Worm (Caenorhabditis elegans) whole organism, L2 larva: ENCODE results near the gene dnc-3.

Source experiments
- R02D3.7 ChIP-seq: fragments of 150-350 bp; optimal IDR thresholded peaks from 2 replicates; lab custom pipeline; 2014; ENCODE audit warnings: missing biosample characterization, missing genetic modification characterization
- aly-2 ChIP-seq: fragments of 150-350 bp; optimal IDR thresholded peaks from 2 replicates; lab custom pipeline; 2014; ENCODE audit warnings: missing biosample characterization, missing genetic modification characterization
- ceh-16 ChIP-seq: fragments of 150-350 bp; optimal IDR thresholded peaks from 2 replicates; lab custom pipeline; 2014; ENCODE audit warnings: missing biosample characterization, missing genetic modification characterization
- crh-2 ChIP-seq: sonication (generic microtip); optimal IDR thresholded peaks from 2 replicates; lab custom pipeline; 2017; ENCODE audit warnings: missing biosample characterization, missing genetic modification characterization
- elt-1 ChIP-seq: fragments of 150-350 bp; optimal IDR thresholded peaks from 2 replicates; lab custom pipeline; 2014; ENCODE audit warnings: missing biosample characterization, missing genetic modification characterization
- elt-3 ChIP-seq: sonication (generic microtip); optimal IDR thresholded peaks from 2 replicates; lab custom pipeline; 2017; ENCODE audit warnings: missing biosample characterization, missing genetic modification characterization
- fos-1 ChIP-seq: fragments of 150-350 bp; optimal IDR thresholded peaks from 2 replicates; lab custom pipeline; 2014; ENCODE audit warnings: missing biosample characterization, missing genetic modification characterization
- lin-39 ChIP-seq: fragments of 150-350 bp; optimal IDR thresholded peaks from 2 replicates; lab custom pipeline; 2014; ENCODE audit warnings: missing biosample characterization, missing genetic modification reagents, missing genetic modification characterization
- lsy-2 ChIP-seq, 2 experiments: fragments of 150-350 bp in 1 of 2; sonication (generic microtip) in 1 of 2; optimal IDR thresholded peaks; 2 replicates each; lab custom pipeline; 2014 to 2017; ENCODE audit warnings: missing biosample characterization in 2 of 2, missing genetic modification characterization in 2 of 2
- mab-5 ChIP-seq: fragments of 150-350 bp; optimal IDR thresholded peaks from 2 replicates; lab custom pipeline; 2014; ENCODE audit warnings: missing biosample characterization, missing genetic modification characterization
- nhr-11 ChIP-seq: fragments of 150-350 bp; optimal IDR thresholded peaks from 2 replicates; lab custom pipeline; 2014; ENCODE audit warnings: missing biosample characterization, missing genetic modification characterization
- nhr-12 ChIP-seq: fragments of 150-350 bp; optimal IDR thresholded peaks from 2 replicates; lab custom pipeline; 2014; ENCODE audit warnings: missing biosample characterization, missing genetic modification characterization
- nhr-129 ChIP-seq: fragments of 150-350 bp; optimal IDR thresholded peaks from 2 replicates; lab custom pipeline; 2014; ENCODE audit warnings: missing biosample characterization, missing genetic modification characterization
- nhr-23 ChIP-seq: fragments of 150-350 bp; optimal IDR thresholded peaks from 2 replicates; lab custom pipeline; 2014; ENCODE audit warnings: missing biosample characterization, missing genetic modification reagents, missing genetic modification characterization
- nhr-237 ChIP-seq: fragments of 150-350 bp; optimal IDR thresholded peaks from 2 replicates; lab custom pipeline; 2014; ENCODE audit warnings: missing biosample characterization, missing genetic modification characterization
- nhr-25 ChIP-seq: fragments of 150-350 bp; sonication (generic microtip); optimal IDR thresholded peaks from 3 replicates; lab custom pipeline; 2014; ENCODE audit warnings: missing biosample characterization, missing genetic modification characterization
- nhr-6 ChIP-seq: fragments of 150-350 bp; optimal IDR thresholded peaks from 2 replicates; lab custom pipeline; 2014; ENCODE audit warnings: missing biosample characterization, missing genetic modification characterization
- nhr-77 ChIP-seq: fragments of 150-350 bp; optimal IDR thresholded peaks from 2 replicates; lab custom pipeline; 2014; ENCODE audit warnings: missing biosample characterization, missing genetic modification characterization
- sem-4 ChIP-seq: fragments of 150-350 bp; optimal IDR thresholded peaks from 2 replicates; lab custom pipeline; 2014; ENCODE audit warnings: missing biosample characterization, missing genetic modification reagents, missing genetic modification characterization
- sma-3 ChIP-seq: sonication (generic microtip); optimal IDR thresholded peaks from 2 replicates; lab custom pipeline; 2016; ENCODE audit warnings: missing genetic modification reagents, missing genetic modification characterization, missing compliant biosample characterization
- unc-39 ChIP-seq: fragments of 150-350 bp; optimal IDR thresholded peaks from 2 replicates; lab custom pipeline; 2014; ENCODE audit warnings: missing biosample characterization, missing genetic modification characterization
- unc-55 ChIP-seq: fragments of 150-350 bp; sonication (generic microtip); optimal IDR thresholded peaks from 3 replicates; lab custom pipeline; 2014; ENCODE audit warnings: missing biosample characterization, missing genetic modification reagents, missing genetic modification characterization
- zag-1 ChIP-seq: fragments of 150-350 bp; optimal IDR thresholded peaks from 2 replicates; lab custom pipeline; 2014; ENCODE audit warnings: missing biosample characterization, missing genetic modification characterization
- ztf-11 ChIP-seq: sonication (generic microtip); optimal IDR thresholded peaks from 2 replicates; lab custom pipeline; 2017; ENCODE audit warnings: missing biosample characterization, missing genetic modification characterization
- ztf-4 ChIP-seq: fragments of 150-350 bp; optimal IDR thresholded peaks from 2 replicates; lab custom pipeline; 2014; ENCODE audit warnings: missing biosample characterization, missing genetic modification characterization

Gene dnc-3

ce11 chrII:3581752-3582151, 28.2 kb downstream of the dnc-3 start, which contains the start of gene srh-59:
TSS of gene srh-59 (plus strand) at chrII:3582052.
- TF ChIP-seq mab-5 (tag; lab: Kevin White, UChicago) (no peak), nhr-129 (tag; lab: Kevin White, UChicago) (no peak), unc-55 (GFP tag; lab: Kevin White, UChicago) (no peak), nhr-12 (no peak), fos-1 (tag; lab: Kevin White, UChicago) (no peak), ceh-16 (tag; lab: Kevin White, UChicago) (no peak), nhr-25 (tag; lab: Kevin White, UChicago) (no peak), elt-3 (tag; lab: Kevin White, UChicago) (no peak), nhr-11 (no peak), R02D3.7 (no peak), unc-39 (tag; lab: Kevin White, UChicago) (no peak), ztf-4 (tag; lab: Kevin White, UChicago) (no peak), nhr-23 (tag; lab: Kevin White, UChicago) (no peak), lin-39 (no peak), crh-2 (tag; lab: Kevin White, UChicago) (no peak), ztf-11 (tag; lab: Kevin White, UChicago) (no peak), aly-2 (tag; lab: Kevin White, UChicago) (no peak), sma-3 (GFP tag; lab: Kevin White, UChicago) (no peak), nhr-77 (no peak), nhr-237 (tag; lab: Kevin White, UChicago) (no peak)

DNA sequence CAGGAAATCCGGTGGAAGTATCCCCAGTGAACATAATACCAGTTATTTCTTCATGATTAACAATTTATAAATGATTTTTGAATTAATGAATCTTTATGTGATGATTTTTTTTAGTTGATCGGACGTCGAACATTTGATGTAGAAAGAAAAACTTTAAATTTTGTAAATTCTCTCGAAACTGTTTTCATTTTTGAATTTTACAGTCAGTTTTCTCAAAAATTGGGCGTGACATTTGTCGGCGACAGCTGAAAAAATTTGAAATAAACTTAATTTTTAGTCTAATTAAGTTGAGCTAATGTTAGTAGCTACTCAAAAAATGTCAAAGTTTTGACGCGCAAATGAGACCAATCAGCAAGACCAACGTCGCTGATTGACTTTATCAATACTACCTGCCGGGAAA, 29.9 kb downstream of the dnc-3 start, which contains the start of gene srh-60:
Gene srh-60 (plus strand): TSS at position 301 of the 400 bp plus-strand sequence.
- TF ChIP-seq nhr-6 = no peak
- TF ChIP-seq zag-1 (tag; lab: Kevin White, UChicago) = no peak

ce11 chrII:3595339-3595738, 41.8 kb downstream of the dnc-3 start, which contains the start of gene Y49F6A.12:
TSS of gene Y49F6A.12 (plus strand) at chrII:3595639.
- TF ChIP-seq nhr-129 (tag; lab: Kevin White, UChicago) (no peak), elt-1 (no peak), unc-55 (GFP tag; lab: Kevin White, UChicago) (no peak), sem-4 (tag; lab: Kevin White, UChicago) (no peak)

DNA sequence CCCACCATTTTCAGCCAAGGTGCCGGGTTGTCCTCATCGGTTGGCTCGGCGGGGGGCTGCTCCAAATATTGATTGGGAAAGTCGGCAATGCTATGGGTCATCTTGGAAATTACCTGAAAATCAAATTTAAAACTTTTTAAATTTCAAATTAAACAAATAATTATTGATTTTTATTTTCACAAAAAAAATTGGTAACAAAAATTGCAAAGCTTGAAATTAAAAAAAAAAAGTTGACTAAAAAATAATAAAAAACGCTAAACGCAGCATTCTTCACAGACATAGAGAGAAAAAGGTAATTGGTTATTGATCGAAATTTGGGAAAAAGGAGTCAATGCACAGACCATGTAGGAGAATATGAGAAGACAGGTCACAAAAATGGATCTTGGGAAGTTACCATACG, 45.2 kb downstream of the dnc-3 start, which contains the start of gene Y49F6A.11:
Gene Y49F6A.11 (minus strand): TSS at position 101 of the 400 bp plus-strand sequence.
- TF ChIP-seq lin-39 (no peak), lsy-2 (tag; optimal IDR thresholded peaks at IDR 0.05; lab: Kevin White, UChicago) (no peak)
